Fruit fly (Drosophila melanogaster): Measurements from ENCODE around the gene betaggt-I.

betaggt-I gene

DNA sequence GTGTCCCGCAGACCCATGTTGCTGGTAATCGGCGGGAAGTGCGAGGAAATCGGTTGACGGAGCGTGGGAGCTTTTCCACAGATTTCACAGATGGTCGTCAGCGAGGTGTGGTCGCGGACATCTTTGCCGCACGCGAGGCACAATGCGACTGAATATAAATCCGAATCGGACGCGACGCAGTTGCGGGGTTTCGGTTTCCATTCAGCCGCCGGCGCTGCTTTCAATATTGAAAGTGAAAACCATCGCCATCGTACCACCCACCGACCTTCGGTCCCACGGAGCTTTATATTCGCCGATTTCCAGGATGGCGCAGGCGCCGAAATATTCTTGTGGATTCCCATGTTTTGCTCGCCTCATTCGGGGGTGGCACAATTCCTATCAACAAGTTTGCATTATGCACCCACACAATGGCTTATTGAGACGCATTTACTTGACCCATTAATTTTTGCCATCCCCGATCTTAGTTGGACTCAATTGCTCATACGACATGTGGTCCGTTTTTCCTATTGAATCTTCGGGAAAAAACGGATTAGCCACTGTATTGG, 9.0 kb upstream of the betaggt-I start, which contains the start of gene hoe2 (continued):
- no peak for TF ChIP-seq B-H2 (GFP tag; optimal IDR thresholded peaks at IDR 0.05)
- TF ChIP-seq CG30431 (GFP tag; optimal IDR thresholded peaks at IDR 0.05) = no peak
- TF ChIP-seq Nf-YA (GFP tag; IDR thresholded peaks at IDR 0.05) = no peak
- TF ChIP-seq CG9797 (GFP tag; optimal IDR thresholded peaks at IDR 0.05) = no peak
- TF ChIP-seq crc (GFP tag; optimal IDR thresholded peaks at IDR 0.05) = no peak
- TF ChIP-seq lov (optimal IDR thresholded peaks at IDR 0.05) = no peak
- TF ChIP-seq lov (GFP tag; IDR thresholded peaks at IDR 0.05) = no peak
- TF ChIP-seq da (GFP tag; optimal IDR thresholded peaks at IDR 0.05) = no peak
- TF ChIP-seq CG12942 (GFP tag; optimal IDR thresholded peaks at IDR 0.05) = no peak
- TF ChIP-seq CG17568 (GFP tag; optimal IDR thresholded peaks at IDR 0.05) = no peak
- TF ChIP-seq Atf6 (GFP tag; IDR thresholded peaks at IDR 0.05) = no peak
- TF ChIP-seq Scr (GFP tag; IDR thresholded peaks at IDR 0.05; ENCODE audit: partially characterized antibody) = no peak
- TF ChIP-seq Ets65A (GFP tag) = peak; percentile 18
- TF ChIP-seq Elba2 (GFP tag; optimal IDR thresholded peaks at IDR 0.05) = no peak
- peak; percentile 80 for TF ChIP-seq Fer1 (GFP tag; optimal IDR thresholded peaks at IDR 0.05)
- TF ChIP-seq nau (GFP tag; optimal IDR thresholded peaks at IDR 0.05) = no peak
- TF ChIP-seq Oli (tag; optimal IDR thresholded peaks at IDR 0.05) = no peak
- no peak for TF ChIP-seq nerfin-1 (tag; optimal IDR thresholded peaks at IDR 0.05)
- TF ChIP-seq Drgx (GFP tag; IDR thresholded peaks at IDR 0.05) = 0 out of 2 replicates have a peak, but pooled peaks have one; percentile 16
- no peak for TF ChIP-seq CG15269 (tag; optimal IDR thresholded peaks at IDR 0.05)
- TF ChIP-seq Bdp1 (GFP tag; optimal IDR thresholded peaks at IDR 0.05) = no peak
- TF ChIP-seq grn (GFP tag; optimal IDR thresholded peaks at IDR 0.05) = no peak
- no peak for TF ChIP-seq CG33213 (GFP tag; optimal IDR thresholded peaks at IDR 0.05)
- no peak for TF ChIP-seq Pdp1 (GFP tag; optimal IDR thresholded peaks at IDR 0.05)
- TF ChIP-seq CG12155 (GFP tag; optimal IDR thresholded peaks at IDR 0.05) = no peak
- TF ChIP-seq nerfin-2 (GFP tag; IDR thresholded peaks at IDR 0.05; ENCODE audit: partially characterized antibody) = no peak
- TF ChIP-seq E2f1 (GFP tag; IDR thresholded peaks at IDR 0.05) = no peak
- no peak for TF ChIP-seq B-H1 (GFP tag; IDR thresholded peaks at IDR 0.05)
- no peak for TF ChIP-seq Myb (GFP tag; optimal IDR thresholded peaks at IDR 0.05)
- TF ChIP-seq E2f2 (GFP tag; IDR thresholded peaks at IDR 0.05) = no peak
- TF ChIP-seq CG6654 (GFP tag; optimal IDR thresholded peaks at IDR 0.05) = no peak
- peak; percentile 57 for TF ChIP-seq ewg (GFP tag; optimal IDR thresholded peaks at IDR 0.05)

DNA sequence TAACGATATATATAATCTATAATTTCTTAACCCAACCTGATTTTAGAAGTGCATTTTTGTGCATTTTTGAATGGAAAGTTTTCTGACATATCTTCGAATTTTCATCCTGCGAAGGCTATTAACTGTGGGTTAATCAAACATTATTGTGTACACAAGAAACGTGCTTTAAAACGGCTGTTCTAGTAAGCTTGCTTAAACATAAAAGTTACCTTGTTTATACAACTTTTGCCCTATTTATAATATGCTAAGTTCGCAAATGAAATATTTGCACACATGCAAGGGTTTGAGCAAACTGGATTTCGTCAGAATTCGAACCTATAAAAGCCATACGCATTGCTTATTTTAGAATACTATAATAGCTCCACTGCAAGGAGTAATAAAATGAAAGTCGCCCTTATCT, 8.3 kb upstream of the betaggt-I start, which contains the start of gene Sgs1:
Gene Sgs1 (plus strand): TSS at position 350 of the 400 bp plus-strand sequence.
- peak; percentile 25 for TF ChIP-seq corto (GFP tag; optimal IDR thresholded peaks at IDR 0.05)
- no peak for TF ChIP-seq CG14965 (GFP tag; optimal IDR thresholded peaks at IDR 0.05; ENCODE audit: borderline replicate concordance)
- TF ChIP-seq lbe (GFP tag; optimal IDR thresholded peaks at IDR 0.05) = peak; percentile 16
- TF ChIP-seq ind (GFP tag; optimal IDR thresholded peaks at IDR 0.05) = no peak

DNA sequence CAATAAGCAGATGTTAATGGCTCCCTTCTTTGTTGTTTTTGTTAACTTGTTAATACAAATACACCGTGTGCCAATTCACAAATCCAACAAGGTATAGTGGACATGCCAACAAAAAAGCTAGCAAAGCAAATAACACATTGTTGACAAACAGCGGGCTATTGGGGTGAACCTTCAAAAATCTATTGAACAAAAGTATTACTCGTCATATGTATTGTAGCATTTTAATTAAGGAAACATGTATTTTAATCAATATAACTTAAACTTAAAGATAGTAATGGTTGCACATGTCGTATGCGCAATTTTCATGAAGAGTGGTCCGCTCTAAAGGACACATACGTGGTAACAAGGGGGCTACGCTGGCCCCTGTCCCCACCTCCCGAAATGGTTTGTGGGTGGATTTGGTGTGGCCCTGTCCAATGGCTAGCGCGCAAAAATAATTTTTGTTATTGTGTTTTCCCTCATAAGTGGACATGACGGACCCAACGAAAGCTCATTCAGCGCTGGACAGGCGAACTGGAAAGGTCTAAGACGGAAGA, 3.1 kb upstream of the betaggt-I start, which contains the start of gene synr:
Gene synr (plus strand): TSS at position 486 of the 536 bp plus-strand sequence.
- TF ChIP-seq wdn (GFP tag; IDR thresholded peaks at IDR 0.05) = 0 out of 2 replicates have a peak, but pooled peaks have one; percentile 11
- no peak for TF ChIP-seq Chrac-16 (GFP tag; optimal IDR thresholded peaks at IDR 0.05)
- peak; percentile 7 for TF ChIP-seq CG15514 (GFP tag; optimal IDR thresholded peaks at IDR 0.05)
- peak; percentile 32 for TF ChIP-seq CG2120 (GFP tag; optimal IDR thresholded peaks at IDR 0.05)
- no peak for TF ChIP-seq CG2889 (GFP tag; IDR thresholded peaks at IDR 0.05)
- TF ChIP-seq CG2712 (tag; optimal IDR thresholded peaks at IDR 0.05) = no peak
- peak; percentile 59 for TF ChIP-seq sens (GFP tag)
- peak; percentile 13 for TF ChIP-seq Med (GFP tag)
- TF ChIP-seq lab (GFP tag; optimal IDR thresholded peaks at IDR 0.05) = peak; percentile 57
- TF ChIP-seq CG18599 (GFP tag; optimal IDR thresholded peaks at IDR 0.05) = peak; percentile 44
- no peak for TF ChIP-seq Dfd (GFP tag; optimal IDR thresholded peaks at IDR 0.05)

All from whole organism, embryonic.